Worm (Caenorhabditis elegans): ENCODE measurements around the gene ZK1251.3.
"Not testable (repeated sequence)": the region's sequence is repeated elsewhere in the genome, so short reads cannot be mapped to it uniquely, and the experiment has no call there.

Gene ZK1251.3

DNA sequence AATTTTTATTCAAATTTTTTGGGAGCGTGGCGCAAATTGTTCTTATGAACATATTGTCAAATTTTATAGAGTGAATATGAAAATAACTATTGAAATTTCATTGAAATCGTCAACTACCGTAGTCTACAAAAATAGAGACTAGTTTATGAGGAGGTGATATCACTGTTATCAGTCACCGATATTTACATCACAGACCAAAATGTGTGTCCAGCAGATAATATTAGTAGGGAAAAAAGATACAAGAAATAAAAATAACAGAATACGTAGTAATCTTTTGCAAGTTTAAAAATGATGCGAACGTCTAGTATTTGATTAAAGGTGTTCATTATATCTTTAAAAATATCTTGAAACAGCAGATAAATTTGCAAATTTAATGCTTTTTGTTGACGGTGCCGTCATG lies 4.2 kb upstream of the ZK1251.3 start:
- TF ChIP-seq daf-16 (GFP tag; optimal IDR thresholded peaks at IDR 0.05) (no peak), daf-16 (tag; optimal IDR thresholded peaks at IDR 0.05) (peak; percentile 67), lin-29 (GFP tag; IDR thresholded peaks at IDR 0.05) (no peak)

DNA sequence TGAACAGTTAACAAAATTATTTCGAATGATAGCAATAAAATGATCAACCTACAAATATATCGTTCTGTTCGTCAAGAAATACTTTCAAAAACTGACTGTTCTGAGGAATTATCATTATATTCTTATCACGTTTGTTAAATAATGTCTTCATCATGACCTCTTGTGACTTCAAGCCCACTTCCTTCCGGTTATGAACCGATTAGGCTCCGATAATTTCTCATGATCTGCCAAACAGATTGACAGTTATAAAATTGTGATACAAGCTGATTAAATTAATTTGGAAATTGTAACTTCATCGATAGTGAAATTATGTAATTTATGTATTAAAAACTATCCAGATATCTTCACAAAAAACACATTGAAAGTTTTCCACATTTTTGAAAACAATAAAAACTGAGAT lies 2.6 kb upstream of the ZK1251.3 start, which contains the start of gene ins-8:
ins-8 (minus strand) TSS at position 101 of the 400 bp plus-strand sequence.
- TF ChIP-seq mdt-29 (GFP tag; IDR thresholded peaks at IDR 0.05) (no peak), lin-15B (tag; optimal IDR thresholded peaks at IDR 0.05) (no peak), Y48G9A.11 (GFP tag; IDR thresholded peaks at IDR 0.05) (no peak), nhr-41 (GFP tag; IDR thresholded peaks at IDR 0.05) (no peak), lir-3 (tag; optimal IDR thresholded peaks at IDR 0.05) (no peak), sdz-12 (GFP tag; optimal IDR thresholded peaks at IDR 0.05) (no peak), dmd-9 (GFP tag; IDR thresholded peaks at IDR 0.05) (no peak), skn-1 (tag; optimal IDR thresholded peaks at IDR 0.05) (no peak), T20F7.1 (GFP tag; optimal IDR thresholded peaks at IDR 0.05) (no peak), ceh-62 (tag; optimal IDR thresholded peaks at IDR 0.05) (no peak), egl-27 (tag; optimal IDR thresholded peaks at IDR 0.05) (no peak), Y5F2A.4 (GFP tag; optimal IDR thresholded peaks at IDR 0.05) (no peak), zag-1 (tag; optimal IDR thresholded peaks at IDR 0.05) (no peak)

DNA sequence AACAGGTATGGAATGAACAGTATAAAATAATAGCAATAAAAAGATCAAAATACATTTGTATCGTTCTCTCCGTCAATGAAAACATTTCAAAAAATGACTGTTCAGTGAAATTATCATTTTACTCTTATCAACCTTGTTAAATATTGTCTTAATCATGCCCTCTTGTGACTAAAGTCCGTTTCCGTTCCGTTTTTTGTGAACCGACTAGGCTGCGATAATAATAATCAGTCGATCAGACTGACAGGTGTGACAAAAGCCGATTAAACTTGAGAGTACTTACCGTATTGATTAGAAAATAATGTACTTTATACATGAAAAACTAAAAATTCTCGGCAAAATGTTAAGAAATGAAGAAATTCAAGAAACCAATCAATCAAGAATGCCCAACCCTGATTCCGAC lies 944 bp upstream of the ZK1251.3 start, which contains the start of gene ins-7:
ins-7 (minus strand) TSS at position 332 of the 400 bp plus-strand sequence.
- TF ChIP-seq mdt-29 (GFP tag; IDR thresholded peaks at IDR 0.05) (no peak), lin-1 (GFP tag; IDR thresholded peaks at IDR 0.05) (peak; percentile 79; the same call in 1 of the 2 replicates), tra-1 (GFP tag; IDR thresholded peaks at IDR 0.05) (peak; percentile 62; the same call in 1 of the 2 replicates), daf-16 (GFP tag; optimal IDR thresholded peaks at IDR 0.05) (peak in 1 of 2 experiments; percentile 9), daf-16 (tag; optimal IDR thresholded peaks at IDR 0.05) (no peak), nhr-28 (tag; optimal IDR thresholded peaks at IDR 0.05) (peak; percentile 72), T20F7.1 (GFP tag; optimal IDR thresholded peaks at IDR 0.05) (peak; percentile 40), Y5F2A.4 (GFP tag; optimal IDR thresholded peaks at IDR 0.05) (no peak), ama-1 (optimal IDR thresholded peaks at IDR 0.05) (no peak), pqm-1 (tag; optimal IDR thresholded peaks at IDR 0.05) (peak; percentile 64), cey-2 (tag; optimal IDR thresholded peaks at IDR 0.05; ENCODE audit: borderline replicate concordance, insufficient read depth) (no peak), dmd-6 (GFP tag; IDR thresholded peaks at IDR 0.05) (peak; percentile 93), unc-39 (tag; optimal IDR thresholded peaks at IDR 0.05) (no peak), nhr-48 (tag; optimal IDR thresholded peaks at IDR 0.05) (peak; percentile 30), hlh-11 (tag; optimal IDR thresholded peaks at IDR 0.05) (peak; percentile 65), dve-1 (tag; optimal IDR thresholded peaks at IDR 0.05; ENCODE audit: insufficient read depth) (peak; percentile 76), lim-7 (GFP tag; IDR thresholded peaks at IDR 0.05) (no peak)

DNA sequence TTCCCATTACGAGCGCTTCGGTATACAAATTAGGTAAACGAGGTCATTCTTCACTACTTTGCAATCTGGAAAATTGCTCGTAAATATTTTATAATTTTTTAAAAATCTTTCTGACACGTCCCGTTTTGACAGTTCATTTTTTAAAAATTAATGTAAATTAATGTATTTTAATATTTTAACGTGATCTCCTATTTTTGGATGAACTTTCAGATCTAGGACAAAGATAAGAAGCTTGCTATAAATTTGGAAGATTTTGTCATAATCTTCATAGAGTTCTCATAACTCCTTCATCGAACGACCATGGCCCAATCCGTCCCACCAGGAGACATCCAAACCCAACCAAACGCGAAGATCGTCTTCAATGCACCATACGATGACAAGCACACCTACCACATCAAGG lies 5.3 kb downstream of the ZK1251.3 start, which contains the start of gene msp-76:
msp-76 (plus strand) TSS at position 301 of the 400 bp plus-strand sequence.
- not testable (repeated sequence) for TF ChIP-seq rbr-2 (tag; optimal IDR thresholded peaks at IDR 0.05); madf-9 (GFP tag; conservative IDR thresholded peaks at IDR 0.05); php-3 (GFP tag; IDR thresholded peaks at IDR 0.05)

DNA sequence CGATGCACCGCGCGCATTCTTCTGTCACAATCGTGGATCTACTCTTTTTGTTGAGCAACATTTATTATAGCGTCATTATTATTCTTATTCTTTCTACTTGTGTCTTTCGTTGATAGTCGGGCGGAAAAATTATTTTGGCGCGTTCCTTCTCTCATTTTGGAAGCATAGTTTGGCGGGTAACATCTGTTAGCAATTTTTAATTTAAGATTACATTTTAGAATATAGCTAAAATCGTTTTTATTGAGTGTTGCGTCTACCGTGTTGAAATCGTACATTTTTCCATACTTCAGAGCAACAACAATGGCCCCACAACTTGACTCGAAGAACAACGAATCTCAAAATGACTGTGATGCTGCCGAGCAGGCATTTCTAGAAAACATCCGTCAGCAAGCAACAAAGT lies 7.2 kb downstream of the ZK1251.3 start, which contains the start of gene sdz-36:
sdz-36 (plus strand) TSS at position 301 of the 400 bp plus-strand sequence.
- no peak for TF ChIP-seq ces-1 (GFP tag; optimal IDR thresholded peaks at IDR 0.05)
- no peak for TF ChIP-seq hif-1 (tag; optimal IDR thresholded peaks at IDR 0.05)
- no peak for TF ChIP-seq zfp-3 (GFP tag; conservative IDR thresholded peaks at IDR 0.05)
- no peak for TF ChIP-seq ZK337.2 (GFP tag; IDR thresholded peaks at IDR 0.05)
- no peak for TF ChIP-seq fkh-10 (GFP tag; optimal IDR thresholded peaks at IDR 0.05)
- no peak for TF ChIP-seq F44E2.7 (GFP tag; IDR thresholded peaks at IDR 0.05)
- TF ChIP-seq D1046.2 (GFP tag; IDR thresholded peaks at IDR 0.05) = no peak
- TF ChIP-seq nhr-25 (tag; optimal IDR thresholded peaks at IDR 0.05; ENCODE audit: borderline replicate concordance, insufficient read depth) = no peak
- TF ChIP-seq daf-19 (GFP tag; conservative IDR thresholded peaks at IDR 0.05) = no peak
- no peak for TF ChIP-seq lin-1 (GFP tag; IDR thresholded peaks at IDR 0.05)

All from whole organism, L4 larva.